Fruit fly (Drosophila melanogaster): ENCODE measurements around the gene OtopLa.
A peak's percentile ranks its signal among the peaks of the same experiment; 100 is the strongest.

OtopLa gene

DNA sequence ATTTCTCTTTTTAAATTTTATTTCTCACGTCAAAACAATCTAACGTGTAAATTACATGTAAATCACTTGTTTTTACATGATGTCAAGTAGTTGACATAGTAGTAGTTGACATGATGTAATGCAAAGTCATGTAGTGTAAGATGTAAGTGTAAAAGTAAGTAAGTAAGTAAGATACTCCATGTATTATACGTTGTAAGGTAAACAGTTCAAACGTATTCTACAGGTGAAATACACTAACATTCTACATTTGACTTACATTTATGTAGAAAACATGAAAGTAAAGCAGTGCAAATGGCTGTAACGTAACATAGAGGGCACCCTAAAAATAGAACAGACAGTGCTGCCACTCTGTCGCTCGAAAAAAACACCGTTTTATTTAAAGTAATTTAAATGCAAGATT, 35.3 kb downstream of the OtopLa start (continued):
- TF ChIP-seq sens (GFP tag) (peak; percentile 56), Trl (optimal IDR thresholded peaks at IDR 0.05) (no peak), Trl (GFP tag; optimal IDR thresholded peaks at IDR 0.05) (peak; percentile 14), luna (GFP tag; optimal IDR thresholded peaks at IDR 0.05) (no peak), yki (optimal IDR thresholded peaks at IDR 0.05) (peak; percentile 23), vnd (GFP tag; IDR thresholded peaks at IDR 0.05; ENCODE audit: partially characterized antibody) (peak; percentile 47; the same call in 2 of the 3 replicates), CG14860 (GFP tag; IDR thresholded peaks at IDR 0.05; ENCODE audit: partially characterized antibody) (peak; percentile 41; the same call in 1 of the 3 replicates), caup (GFP tag; optimal IDR thresholded peaks at IDR 0.05; ENCODE audit: severe bottlenecking) (no peak), Bdp1 (GFP tag; optimal IDR thresholded peaks at IDR 0.05) (peak; percentile 98), knrl (GFP tag; IDR thresholded peaks at IDR 0.05; ENCODE audit: partially characterized antibody) (peak; percentile 89), mam (GFP tag; optimal IDR thresholded peaks at IDR 0.05) (peak; percentile 29), CTCF (GFP tag; optimal IDR thresholded peaks at IDR 0.05) (peak; percentile 93), Dbx (GFP tag; IDR thresholded peaks at IDR 0.05) (peak; percentile 29; the same call in 1 of the 3 replicates), CG17359 (tag; optimal IDR thresholded peaks at IDR 0.05) (no peak), Abd-B (GFP tag; optimal IDR thresholded peaks at IDR 0.05) (peak; percentile 10), inv (GFP tag; IDR thresholded peaks at IDR 0.05; ENCODE audit: partially characterized antibody) (peak; percentile 61), CG2120 (GFP tag; optimal IDR thresholded peaks at IDR 0.05) (no peak), Pdp1 (GFP tag; optimal IDR thresholded peaks at IDR 0.05) (peak in 1 of 2 experiments; percentile 11), CG11456 (GFP tag; IDR thresholded peaks at IDR 0.05) (0 out of 3 replicates have a peak, but pooled peaks have one; percentile 45), slbo (GFP tag; IDR thresholded peaks at IDR 0.05) (peak; percentile 56), Dip2 (GFP tag; IDR thresholded peaks at IDR 0.05) (peak; percentile 95), Med (GFP tag) (peak; percentile 65), bbx (GFP tag; IDR thresholded peaks at IDR 0.05; ENCODE audit: partially characterized antibody) (peak; percentile 66), CG6272 (GFP tag; IDR thresholded peaks at IDR 0.05) (peak; percentile 44; the same call in 1 of the 2 replicates), Nf-YB (GFP tag; optimal IDR thresholded peaks at IDR 0.05) (no peak), CG7839 (tag; optimal IDR thresholded peaks at IDR 0.05) (peak; percentile 8), sob (GFP tag; IDR thresholded peaks at IDR 0.05) (peak; percentile 18; the same call in 1 of the 2 replicates), Myb (GFP tag; optimal IDR thresholded peaks at IDR 0.05) (peak; percentile 88), Xrp1 (GFP tag; IDR thresholded peaks at IDR 0.05) (0 out of 2 replicates have a peak, but pooled peaks have one; percentile 10), CG3847 (GFP tag; IDR thresholded peaks at IDR 0.05) (peak; percentile 54; the same call in 1 of the 2 replicates), CG7357 (GFP tag; IDR thresholded peaks at IDR 0.05) (no peak)

DNA sequence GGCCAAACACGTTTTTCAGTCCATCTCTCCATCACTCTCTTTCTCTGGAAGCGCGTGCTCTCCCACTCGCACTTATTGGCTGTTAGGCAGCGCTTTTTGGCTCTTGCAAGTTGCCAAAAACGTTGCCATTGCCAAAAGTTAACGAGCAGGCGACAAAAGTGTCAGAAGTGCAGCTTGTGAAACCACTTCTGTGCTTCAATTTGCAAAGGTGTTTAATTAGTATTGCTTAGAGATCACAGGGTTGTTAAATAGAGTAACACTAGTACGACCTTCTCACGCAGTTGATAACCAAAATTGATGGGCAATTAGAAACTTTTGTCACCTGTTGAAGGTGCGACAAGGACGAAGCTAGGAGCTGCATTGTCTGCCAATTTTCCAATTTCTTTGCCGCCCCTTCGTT, 39.8 kb downstream of the OtopLa start:
- TF ChIP-seq bbx (GFP tag; IDR thresholded peaks at IDR 0.05; ENCODE audit: partially characterized antibody) (no peak), Ets65A (GFP tag) (peak; percentile 66), Drgx (GFP tag; IDR thresholded peaks at IDR 0.05) (peak; percentile 48)

DNA sequence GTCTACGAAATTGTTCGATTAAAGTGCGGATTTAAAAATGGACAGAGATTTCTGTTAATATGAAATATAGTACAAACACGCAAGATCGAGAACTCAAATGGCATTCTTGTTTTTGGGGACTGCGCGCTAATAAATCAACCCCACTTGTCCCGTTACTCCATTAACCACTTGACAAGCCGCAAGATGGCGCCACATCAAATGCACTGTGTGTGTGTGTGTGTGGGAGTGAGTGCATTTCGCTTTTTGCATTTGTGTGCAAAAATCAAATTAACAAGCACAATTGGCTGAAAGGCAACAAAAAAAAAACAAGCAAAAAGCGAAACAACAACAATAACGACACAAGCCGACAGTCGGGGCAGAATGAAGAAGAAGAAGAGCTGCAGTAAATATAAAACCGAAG, 40.6 kb downstream of the OtopLa start:
- TF ChIP-seq ems (GFP tag; optimal IDR thresholded peaks at IDR 0.05) (no peak), sima (GFP tag; optimal IDR thresholded peaks at IDR 0.05) (no peak), CTCF (GFP tag; optimal IDR thresholded peaks at IDR 0.05) (peak; percentile 79)

DNA sequence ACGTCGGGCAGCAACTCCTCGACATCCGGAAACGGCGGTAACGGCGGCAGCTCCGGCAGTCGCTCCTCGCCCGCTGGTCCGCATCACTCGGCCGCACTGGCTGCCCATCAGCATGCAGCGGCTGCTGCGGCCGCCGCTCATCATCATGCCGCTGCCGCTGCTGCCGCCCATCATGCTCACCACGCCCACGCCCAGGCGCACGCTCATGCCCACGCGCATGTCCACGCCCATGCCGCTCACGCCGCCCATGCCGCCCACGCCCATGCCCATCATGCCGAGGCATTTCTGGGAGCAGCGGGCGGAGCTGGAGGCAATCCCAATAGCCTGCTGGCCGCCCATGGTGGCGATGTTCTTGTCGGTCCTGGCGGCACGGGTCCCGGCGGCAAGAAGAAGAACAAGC, 42.0 kb downstream of the OtopLa start:
- TF ChIP-seq Hr39 (optimal IDR thresholded peaks at IDR 0.05) (peak; percentile 97), CG10979 (tag; optimal IDR thresholded peaks at IDR 0.05) (no peak), fd96Cb (tag; optimal IDR thresholded peaks at IDR 0.05) (no peak)
